Worm (Caenorhabditis elegans) whole organism, L3 larva: Measurements from ENCODE around the gene pals-32.

Experiments used
- ZK546.5 ChIP-seq: sonication (generic microtip); optimal IDR thresholded peaks from 2 replicates; lab custom pipeline; 2017; ENCODE audit warnings: missing biosample characterization, missing genetic modification characterization
- elt-2 ChIP-seq: sonication (generic microtip); optimal IDR thresholded peaks from 2 replicates; lab custom pipeline; 2016; ENCODE audit warnings: missing genetic modification reagents, mild to moderate bottlenecking, missing genetic modification characterization, missing compliant biosample characterization
- elt-3 ChIP-seq, 3 experiments: fragments of 150-350 bp in 1 of 3; sonication (generic microtip) in 2 of 3; optimal IDR thresholded peaks; 2 replicates in 2 of 3; 4 replicates in 1 of 3; lab custom pipeline; 2014 to 2017; ENCODE audit warnings: missing biosample characterization in 3 of 3, missing genetic modification characterization in 3 of 3
- lin-15B ChIP-seq: fragments of 150-350 bp; optimal IDR thresholded peaks from 2 replicates; lab custom pipeline; 2014; ENCODE audit warnings: missing biosample characterization, missing genetic modification characterization
- lin-39 ChIP-seq: fragments of 150-350 bp; optimal IDR thresholded peaks from 2 replicates; lab custom pipeline; 2018; ENCODE audit warnings: missing biosample characterization, missing genetic modification reagents, missing genetic modification characterization
- nhr-12 ChIP-seq: fragments of 150-350 bp; optimal IDR thresholded peaks from 2 replicates; lab custom pipeline; 2014; ENCODE audit warnings: missing biosample characterization, missing genetic modification characterization
- nhr-77 ChIP-seq: fragments of 150-350 bp; optimal IDR thresholded peaks from 2 replicates; lab custom pipeline; 2014; ENCODE audit warnings: missing biosample characterization, missing genetic modification characterization
- pqm-1 ChIP-seq: fragments of 150-350 bp; optimal IDR thresholded peaks from 2 replicates; lab custom pipeline; 2017; ENCODE audit warnings: missing biosample characterization, missing genetic modification characterization, inconsistent platforms
- snpc-4 ChIP-seq: fragments of 150-350 bp; optimal IDR thresholded peaks from 2 replicates; lab custom pipeline; 2014; ENCODE audit warnings: missing biosample characterization, missing genetic modification characterization
- unc-39 ChIP-seq: sonication (generic microtip); optimal IDR thresholded peaks from 4 replicates; lab custom pipeline; 2017; ENCODE audit warnings: missing biosample characterization, missing genetic modification characterization
- unc-62 ChIP-seq: fragments of 150-350 bp; sonication (generic microtip); optimal IDR thresholded peaks from 4 replicates; lab custom pipeline; 2014; ENCODE audit warnings: missing biosample characterization, missing genetic modification reagents, missing genetic modification characterization
- ztf-11 ChIP-seq: fragments of 150-350 bp; optimal IDR thresholded peaks from 2 replicates; lab custom pipeline; 2014; ENCODE audit warnings: missing biosample characterization, missing genetic modification characterization

ce11 chrV:2929753-2930152 lies 33.3 kb downstream of the pals-32 start, which contains the start of gene C31B8.16:
- no peak for TF ChIP-seq nhr-77 (tag; lab: Kevin White, UChicago)
- TF ChIP-seq lin-39: no peak
- TF ChIP-seq pqm-1 (tag; lab: Kevin White, UChicago): no peak
- no peak for TF ChIP-seq nhr-12 (tag; lab: Kevin White, UChicago)
- no peak for TF ChIP-seq lin-15B (tag; lab: Kevin White, UChicago)
- TF ChIP-seq ztf-11 (tag; lab: Kevin White, UChicago): no peak
- TF ChIP-seq unc-62 (GFP tag; lab: Kevin White, UChicago): no peak
- TF ChIP-seq elt-2: no peak
- no peak for TF ChIP-seq unc-39 (tag; lab: Kevin White, UChicago)
- no peak for TF ChIP-seq ZK546.5
- TF ChIP-seq elt-3 (tag; optimal IDR thresholded peaks at IDR 0.05; lab: Kevin White, UChicago): no peak
- no peak for TF ChIP-seq snpc-4 (tag; lab: Kevin White, UChicago)
